Fruit fly (Drosophila melanogaster) whole organism, wandering third instar larva: Measurements from ENCODE around the gene CG4615.

ENCODE experiments used
- Abd-B ChIP-seq: fragments of >200 bp; optimal IDR thresholded peaks from 2 replicates; lab custom pipeline; 2017; ENCODE audit warnings: missing biosample characterization, missing genetic modification characterization
- CG32264 ChIP-seq: fragments of 200-800 bp; sonication (Bioruptor generic); optimal IDR thresholded peaks from 2 replicates; lab custom pipeline; 2016; ENCODE audit warnings: missing biosample characterization, missing genetic modification characterization
- CG9705 ChIP-seq: fragments of 200-800 bp; sonication (Bioruptor generic); optimal IDR thresholded peaks from 2 replicates; lab custom pipeline; 2018; ENCODE audit warnings: missing biosample characterization, mild to moderate bottlenecking, missing genetic modification characterization
- CrebA ChIP-seq: fragments of 200-800 bp; sonication (Bioruptor generic); optimal IDR thresholded peaks from 2 replicates; lab custom pipeline; 2016; ENCODE audit warnings: missing biosample characterization, mild to moderate bottlenecking, missing genetic modification characterization, borderline replicate concordance
- Dfd ChIP-seq: fragments of >200 bp; optimal IDR thresholded peaks from 2 replicates; lab custom pipeline; 2017; ENCODE audit warnings: missing biosample characterization, missing genetic modification characterization
- Dif ChIP-seq: fragments of 200-275, 200-300 bp; sonication (Bioruptor generic); optimal IDR thresholded peaks from 2 replicates; lab custom pipeline; 2018; ENCODE audit warnings: missing biosample characterization, missing genetic modification characterization; ENCODE audit not compliant: partially characterized antibody
- GATAd ChIP-seq: sonication (Bioruptor generic); optimal IDR thresholded peaks from 2 replicates; lab custom pipeline; 2016; ENCODE audit warnings: missing biosample characterization, missing genetic modification characterization
- HLH106 ChIP-seq: fragments of 200-800 bp; optimal IDR thresholded peaks from 3 replicates; lab custom pipeline; 2019; ENCODE audit warnings: missing biosample characterization, mild to moderate bottlenecking, missing genetic modification characterization, moderate library complexity
- Hnf4 ChIP-seq: fragments of 200-800 bp; sonication (Bioruptor generic); optimal IDR thresholded peaks from 2 replicates; lab custom pipeline; 2016; ENCODE audit warnings: missing biosample characterization, mild to moderate bottlenecking, missing genetic modification characterization
- Hr78 ChIP-seq: fragments of >200 bp; optimal IDR thresholded peaks from 2 replicates; lab custom pipeline; 2017; ENCODE audit warnings: missing biosample characterization, missing genetic modification characterization
- Jra ChIP-seq: sonication (Bioruptor generic); optimal IDR thresholded peaks from 2 replicates; lab custom pipeline; 2016; ENCODE audit warnings: missing biosample characterization, missing genetic modification characterization
- Myc ChIP-seq: fragments of >200 bp; optimal IDR thresholded peaks from 2 replicates; lab custom pipeline; 2017
- OdsH ChIP-seq: fragments of 200-800 bp; sonication (Bioruptor generic); optimal IDR thresholded peaks from 2 replicates; lab custom pipeline; 2016; ENCODE audit warnings: missing biosample characterization, mild to moderate bottlenecking, missing genetic modification characterization
- Rel ChIP-seq, 2 experiments: fragments of 200-800 bp; sonication (Bioruptor generic) in 1 of 2; optimal IDR thresholded peaks; 2 replicates in 1 of 2; 3 replicates in 1 of 2; lab custom pipeline; 2016 to 2019; ENCODE audit warnings: mild to moderate bottlenecking in 2 of 2, missing biosample characterization in 2 of 2, missing genetic modification characterization in 2 of 2, moderate library complexity in 1 of 2
- Sp1 ChIP-seq: fragments of 200-800 bp; sonication (Bioruptor generic); optimal IDR thresholded peaks from 3 replicates; lab custom pipeline; 2019; ENCODE audit warnings: missing biosample characterization, mild to moderate bottlenecking, missing genetic modification characterization, moderate library complexity
- Vsx2 ChIP-seq: fragments of 200-300, 225-300 bp; sonication (Bioruptor generic); optimal IDR thresholded peaks from 2 replicates; lab custom pipeline; 2018; ENCODE audit warnings: missing biosample characterization, missing genetic modification characterization; ENCODE audit not compliant: partially characterized antibody
- br ChIP-seq: fragments of 200-800 bp; sonication (Bioruptor generic); optimal IDR thresholded peaks from 2 replicates; lab custom pipeline; 2016; ENCODE audit warnings: missing biosample characterization, missing genetic modification characterization
- brk ChIP-seq: fragments of 200-800 bp; sonication (Bioruptor generic); optimal IDR thresholded peaks from 2 replicates; lab custom pipeline; 2016; ENCODE audit warnings: missing biosample characterization, mild to moderate bottlenecking, missing genetic modification characterization
- dl ChIP-seq, 2 experiments: fragments of 175-275, 200-275 bp in 1 of 2; fragments of 200-275 bp in 1 of 2; sonication (Bioruptor generic); optimal IDR thresholded peaks; lab custom pipeline; 2018; ENCODE audit warnings: mild to moderate bottlenecking in 2 of 2, missing biosample characterization in 2 of 2, missing genetic modification characterization in 2 of 2, moderate library complexity in 2 of 2; ENCODE audit not compliant: partially characterized antibody in 2 of 2, insufficient read depth in 1 of 2
- dmrt93B ChIP-seq: fragments of 200-800 bp; sonication (Bioruptor generic); optimal IDR thresholded peaks from 2 replicates; lab custom pipeline; 2018; ENCODE audit warnings: missing biosample characterization, mild to moderate bottlenecking, missing genetic modification characterization
- dsf ChIP-seq: sonication (Bioruptor generic); optimal IDR thresholded peaks from 2 replicates; lab custom pipeline; 2016; ENCODE audit warnings: missing biosample characterization, missing genetic modification characterization, borderline replicate concordance
- ey ChIP-seq: fragments of 200-800 bp; sonication (Bioruptor generic); optimal IDR thresholded peaks from 2 replicates; lab custom pipeline; 2016; ENCODE audit warnings: missing biosample characterization, missing genetic modification characterization
- foxo ChIP-seq, 2 experiments: fragments of 200-800 bp; sonication (Bioruptor generic); optimal IDR thresholded peaks; 2 replicates in 1 of 2; 3 replicates in 1 of 2; lab custom pipeline; 2016 to 2017; ENCODE audit warnings: missing biosample characterization in 2 of 2, missing genetic modification characterization in 2 of 2
- fru ChIP-seq: fragments of 200-800 bp; sonication (Bioruptor generic); optimal IDR thresholded peaks from 3 replicates; lab custom pipeline; 2016; ENCODE audit warnings: missing biosample characterization, mild to moderate bottlenecking, missing genetic modification characterization
- jim ChIP-seq: fragments of 175-275, 200-325 bp; sonication (Bioruptor generic); optimal IDR thresholded peaks from 2 replicates; lab custom pipeline; 2016; ENCODE audit warnings: missing biosample characterization, mild to moderate bottlenecking, missing genetic modification characterization
- lola ChIP-seq: fragments of >200 bp; optimal IDR thresholded peaks from 2 replicates; lab custom pipeline; 2017; ENCODE audit warnings: missing biosample characterization, missing genetic modification characterization
- pan ChIP-seq: fragments of >200 bp; optimal IDR thresholded peaks from 2 replicates; lab custom pipeline; 2017
- psq ChIP-seq: fragments of 200-800 bp; sonication (Bioruptor generic); optimal IDR thresholded peaks from 3 replicates; lab custom pipeline; 2017; ENCODE audit warnings: missing biosample characterization, mild to moderate bottlenecking, missing genetic modification characterization, moderate library complexity
- sage ChIP-seq: fragments of 200-800 bp; sonication (Bioruptor generic); optimal IDR thresholded peaks from 2 replicates; lab custom pipeline; 2016; ENCODE audit warnings: missing biosample characterization, mild to moderate bottlenecking, missing genetic modification characterization
- sv ChIP-seq: fragments of 200-800 bp; sonication (Bioruptor generic); optimal IDR thresholded peaks from 3 replicates; lab custom pipeline; 2016; ENCODE audit warnings: missing biosample characterization, missing genetic modification characterization
- tai ChIP-seq: sonication (Bioruptor generic); optimal IDR thresholded peaks from 2 replicates; lab custom pipeline; 2016; ENCODE audit warnings: missing biosample characterization, missing genetic modification characterization
- usp ChIP-seq: fragments of >200 bp; optimal IDR thresholded peaks from 2 replicates; lab custom pipeline; 2017; ENCODE audit warnings: missing biosample characterization, missing genetic modification characterization
- woc ChIP-seq: sonication (Bioruptor generic); optimal IDR thresholded peaks from 2 replicates; lab custom pipeline; 2016; ENCODE audit warnings: missing biosample characterization, mild to moderate bottlenecking, missing genetic modification characterization

The CG4615 gene

DNA sequence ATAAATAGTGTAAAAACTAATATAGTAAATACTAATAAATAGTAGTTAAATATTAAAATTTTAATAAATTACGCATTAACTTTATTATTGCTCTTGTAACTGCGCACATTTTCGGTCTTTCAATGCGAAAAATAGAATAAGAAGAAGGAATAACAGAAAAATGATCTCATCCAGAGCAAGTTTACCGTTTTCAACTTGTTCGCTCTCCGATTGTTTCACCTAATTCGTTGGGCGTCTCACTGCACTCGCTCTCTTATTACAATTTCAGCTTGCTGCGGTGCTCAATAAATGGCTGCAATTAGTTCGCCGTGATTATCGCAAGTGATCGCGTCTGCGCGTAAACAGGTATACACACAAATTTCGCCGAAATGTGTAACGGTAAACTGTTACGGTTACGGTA is 35.3 kb upstream of the CG4615 start, which contains the start of gene Cph:
Cph (plus strand) TSS at position 301 of the 400 bp plus-strand sequence.
- TF ChIP-seq Dfd = no peak
- no peak for TF ChIP-seq Hr78 (GFP tag; lab: Kevin White, UChicago)
- TF ChIP-seq GATAd = no peak
- TF ChIP-seq HLH106 (tag; lab: Kevin White, UChicago) = no peak
- TF ChIP-seq Sp1 (GFP tag; lab: Kevin White, UChicago) = no peak
- no peak for TF ChIP-seq jim (GFP tag; lab: Kevin White, UChicago)
- TF ChIP-seq OdsH = no peak
- no peak for TF ChIP-seq Vsx2 (GFP tag; lab: Kevin White, UChicago)
- TF ChIP-seq CrebA = no peak
- TF ChIP-seq usp = no peak
- no peak for TF ChIP-seq psq (GFP tag; lab: Kevin White, UChicago)
- TF ChIP-seq sage (GFP tag; lab: Kevin White, UChicago) = no peak
- TF ChIP-seq Hnf4 (GFP tag; lab: Kevin White, UChicago) = no peak
- TF ChIP-seq fru (GFP tag; lab: Kevin White, UChicago) = no peak
- TF ChIP-seq dl (GFP tag; optimal IDR thresholded peaks at IDR 0.05; lab: Kevin White, UChicago; ENCODE audit: insufficient read depth in 1 of 2, partially characterized antibody in 2 of 2) = no peak
- no peak for TF ChIP-seq ey (GFP tag; lab: Kevin White, UChicago)
- TF ChIP-seq dsf = no peak
- TF ChIP-seq Dif = no peak
- TF ChIP-seq sv = no peak

DNA sequence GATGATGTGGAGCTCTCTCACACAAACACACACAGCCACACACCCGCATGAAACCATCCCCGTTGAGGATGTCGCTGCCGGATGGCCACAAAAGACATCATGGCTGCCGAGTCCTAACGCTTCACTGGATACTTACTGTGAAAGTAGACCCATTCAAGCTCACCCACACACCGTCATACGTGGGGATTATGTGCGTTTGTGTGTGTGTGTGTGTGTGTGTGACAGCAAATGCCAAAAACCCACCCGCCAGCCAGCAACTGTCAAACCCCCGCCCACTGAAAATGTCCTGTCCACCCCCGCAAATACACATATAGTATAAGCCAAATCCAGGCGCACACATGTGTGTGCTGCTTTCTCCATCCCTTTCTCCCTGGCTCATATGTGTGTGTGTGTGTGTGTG is 22.4 kb upstream of the CG4615 start:
- TF ChIP-seq Rel (GFP tag; optimal IDR thresholded peaks at IDR 0.05; lab: Kevin White, UChicago) (no peak), Rel (tag; optimal IDR thresholded peaks at IDR 0.05; lab: Kevin White, UChicago) (no peak), Sp1 (GFP tag; lab: Kevin White, UChicago) (no peak), Dif (no peak), tai (GFP tag; lab: Kevin White, UChicago) (no peak), woc (GFP tag; lab: Kevin White, UChicago) (no peak), brk (GFP tag; lab: Kevin White, UChicago) (no peak), sv (no peak), dsf (no peak), CG9705 (GFP tag; lab: Kevin White, UChicago) (no peak), sage (GFP tag; lab: Kevin White, UChicago) (no peak), Hnf4 (GFP tag; lab: Kevin White, UChicago) (no peak), Myc (lab: Kevin White, UChicago) (no peak), Dfd (no peak), fru (GFP tag; lab: Kevin White, UChicago) (no peak), ey (GFP tag; lab: Kevin White, UChicago) (no peak), dmrt93B (GFP tag; lab: Kevin White, UChicago) (no peak)

DNA sequence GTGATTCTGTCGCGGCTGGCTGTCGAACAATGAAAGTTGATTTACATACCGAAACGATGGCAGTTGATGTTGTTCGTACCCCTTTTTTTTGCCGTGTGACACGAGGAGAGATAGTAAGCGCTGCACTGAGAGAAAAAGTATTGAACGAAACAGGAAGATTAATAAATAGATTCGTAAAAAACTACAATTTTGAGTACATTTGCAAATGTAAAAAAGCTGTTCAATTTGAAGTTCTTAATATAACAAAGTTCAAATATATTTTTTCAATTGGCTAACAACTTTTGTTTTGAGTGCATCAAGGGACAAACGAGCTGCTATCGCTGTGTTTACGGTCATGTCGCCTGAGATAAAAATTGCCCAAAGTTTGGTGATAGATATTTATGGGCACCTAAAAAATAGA is 19.9 kb upstream of the CG4615 start:
- TF ChIP-seq Jra (GFP tag; lab: Kevin White, UChicago) (no peak), Vsx2 (GFP tag; lab: Kevin White, UChicago) (no peak), CG32264 (no peak), Myc (lab: Kevin White, UChicago) (no peak), woc (GFP tag; lab: Kevin White, UChicago) (no peak), lola (GFP tag; lab: Kevin White, UChicago) (no peak), ey (GFP tag; lab: Kevin White, UChicago) (no peak)
- TF ChIP-seq, all 38 proteins: peak for 0

DNA sequence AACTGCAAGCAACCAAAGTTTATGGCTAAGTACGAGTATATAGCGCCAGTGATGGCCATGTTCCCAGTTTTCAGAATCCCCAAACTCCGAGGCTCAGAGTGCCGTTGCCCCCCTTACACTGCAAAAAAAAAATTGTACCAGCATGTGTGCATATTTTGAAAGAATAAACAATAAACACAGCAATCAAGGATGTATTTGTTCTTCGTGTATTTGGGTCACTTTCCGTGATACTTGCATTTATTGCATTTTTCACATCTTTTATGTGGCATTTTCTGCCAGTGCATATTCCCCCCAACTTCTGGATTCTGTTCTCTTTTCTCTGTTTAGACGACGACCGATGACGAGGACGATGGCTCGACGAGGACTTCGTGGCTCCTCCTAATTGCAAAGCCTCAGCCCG is 18.1 kb upstream of the CG4615 start:
- no peak for TF ChIP-seq tai (GFP tag; lab: Kevin White, UChicago)
- TF ChIP-seq Dfd = no peak
- no peak for TF ChIP-seq pan (lab: Kevin White, UChicago)
- no peak for TF ChIP-seq Hnf4 (GFP tag; lab: Kevin White, UChicago)
- TF ChIP-seq br (GFP tag; lab: Kevin White, UChicago) = no peak
- TF ChIP-seq CG9705 (GFP tag; lab: Kevin White, UChicago) = no peak
- no peak for TF ChIP-seq Hr78 (GFP tag; lab: Kevin White, UChicago)
- no peak for TF ChIP-seq usp
- TF ChIP-seq Vsx2 (GFP tag; lab: Kevin White, UChicago) = no peak
- TF ChIP-seq Abd-B (GFP tag; lab: Kevin White, UChicago) = no peak
- TF ChIP-seq sv = no peak
- TF ChIP-seq Jra (GFP tag; lab: Kevin White, UChicago) = no peak
- TF ChIP-seq foxo (GFP tag; optimal IDR thresholded peaks at IDR 0.05; lab: Kevin White, UChicago) = no peak
- TF ChIP-seq Sp1 (GFP tag; lab: Kevin White, UChicago) = no peak
- no peak for TF ChIP-seq dsf
- TF ChIP-seq dmrt93B (GFP tag; lab: Kevin White, UChicago) = no peak
- TF ChIP-seq fru (GFP tag; lab: Kevin White, UChicago) = no peak
- TF ChIP-seq Rel (GFP tag; optimal IDR thresholded peaks at IDR 0.05; lab: Kevin White, UChicago) = no peak
- no peak for TF ChIP-seq Rel (tag; optimal IDR thresholded peaks at IDR 0.05; lab: Kevin White, UChicago)
- no peak for TF ChIP-seq ey (GFP tag; lab: Kevin White, UChicago)
